Worm (Caenorhabditis elegans): ENCODE data around the gene mrpl-35.

DNA sequence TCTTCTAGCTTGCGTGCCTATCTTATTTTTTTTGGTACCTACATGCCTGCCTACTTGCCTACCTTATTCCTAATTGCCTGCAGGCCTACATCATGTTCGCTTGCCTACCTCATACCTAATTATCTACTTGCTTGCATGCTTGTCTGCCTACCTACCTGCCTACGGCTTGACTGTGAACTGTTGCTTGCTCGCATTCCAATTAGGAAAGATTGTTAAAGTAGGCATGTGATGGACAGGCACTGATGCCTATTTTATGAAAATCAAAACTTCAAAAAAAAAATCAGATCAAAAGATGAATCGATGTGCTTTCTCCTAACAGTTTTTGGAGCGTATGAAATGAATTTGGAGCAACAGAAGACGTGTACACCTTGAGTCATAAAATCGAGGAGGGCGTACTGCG lies 40.3 kb downstream of the mrpl-35 start:
- TF ChIP-seq ztf-7 (tag; optimal IDR thresholded peaks at IDR 0.05) (no peak), F37D6.2 (tag; optimal IDR thresholded peaks at IDR 0.05) (no peak), lin-39 (tag; optimal IDR thresholded peaks at IDR 0.05) (no peak), lin-29 (GFP tag; IDR thresholded peaks at IDR 0.05) (no peak), nhr-102 (tag; optimal IDR thresholded peaks at IDR 0.05) (no peak)
